Worm (Caenorhabditis elegans) whole organism, L2 larva: ENCODE measurements around the gene dnc-3.

Experiments
- C34F6.9 ChIP-seq: fragments of 150-350 bp; optimal IDR thresholded peaks from 2 replicates; lab custom pipeline; 2014; ENCODE audit warnings: missing biosample characterization, missing genetic modification characterization
- R02D3.7 ChIP-seq: fragments of 150-350 bp; optimal IDR thresholded peaks from 2 replicates; lab custom pipeline; 2014; ENCODE audit warnings: missing biosample characterization, missing genetic modification characterization
- ZK546.5 ChIP-seq: sonication (generic microtip); optimal IDR thresholded peaks from 2 replicates; lab custom pipeline; 2017; ENCODE audit warnings: missing biosample characterization, missing genetic modification characterization
- aly-2 ChIP-seq: fragments of 150-350 bp; optimal IDR thresholded peaks from 2 replicates; lab custom pipeline; 2014; ENCODE audit warnings: missing biosample characterization, missing genetic modification characterization
- ama-1 ChIP-seq: fragments of 150-350 bp; optimal IDR thresholded peaks from 2 replicates; lab custom pipeline; 2018; ENCODE audit warnings: inconsistent platforms
- crh-2 ChIP-seq: sonication (generic microtip); optimal IDR thresholded peaks from 2 replicates; lab custom pipeline; 2017; ENCODE audit warnings: missing biosample characterization, missing genetic modification characterization
- dmd-4 ChIP-seq: sonication (generic microtip); optimal IDR thresholded peaks from 2 replicates; lab custom pipeline; 2017; ENCODE audit warnings: missing biosample characterization, missing genetic modification characterization
- elt-1 ChIP-seq: fragments of 150-350 bp; optimal IDR thresholded peaks from 2 replicates; lab custom pipeline; 2014; ENCODE audit warnings: missing biosample characterization, missing genetic modification characterization
- elt-3 ChIP-seq: sonication (generic microtip); optimal IDR thresholded peaks from 2 replicates; lab custom pipeline; 2017; ENCODE audit warnings: missing biosample characterization, missing genetic modification characterization
- gmeb-1 ChIP-seq: fragments of 150-350 bp; optimal IDR thresholded peaks from 2 replicates; lab custom pipeline; 2014; ENCODE audit warnings: missing biosample characterization, missing genetic modification characterization
- lin-13 ChIP-seq: fragments of 150-350 bp; optimal IDR thresholded peaks from 2 replicates; lab custom pipeline; 2014; ENCODE audit warnings: missing biosample characterization, missing genetic modification reagents, missing genetic modification characterization
- lin-39 ChIP-seq: fragments of 150-350 bp; optimal IDR thresholded peaks from 2 replicates; lab custom pipeline; 2014; ENCODE audit warnings: missing biosample characterization, missing genetic modification reagents, missing genetic modification characterization
- lsy-2 ChIP-seq, 2 experiments: fragments of 150-350 bp in 1 of 2; sonication (generic microtip) in 1 of 2; optimal IDR thresholded peaks; 2 replicates each; lab custom pipeline; 2014 to 2017; ENCODE audit warnings: missing biosample characterization in 2 of 2, missing genetic modification characterization in 2 of 2
- mbf-1 ChIP-seq: sonication (generic microtip); optimal IDR thresholded peaks from 2 replicates; lab custom pipeline; 2017; ENCODE audit warnings: missing biosample characterization, missing genetic modification characterization
- mdl-1 ChIP-seq, 2 experiments: fragments of 150-350 bp in 1 of 2; sonication (generic microtip) in 1 of 2; optimal IDR thresholded peaks; 2 replicates each; lab custom pipeline; 2017; ENCODE audit warnings: missing biosample characterization in 2 of 2, missing genetic modification characterization in 2 of 2
- nhr-12 ChIP-seq: fragments of 150-350 bp; optimal IDR thresholded peaks from 2 replicates; lab custom pipeline; 2014; ENCODE audit warnings: missing biosample characterization, missing genetic modification characterization
- nhr-21 ChIP-seq: fragments of 150-350 bp; optimal IDR thresholded peaks from 2 replicates; lab custom pipeline; 2014; ENCODE audit warnings: missing biosample characterization, missing genetic modification characterization
- nhr-23 ChIP-seq: fragments of 150-350 bp; optimal IDR thresholded peaks from 2 replicates; lab custom pipeline; 2014; ENCODE audit warnings: missing biosample characterization, missing genetic modification reagents, missing genetic modification characterization
- nhr-237 ChIP-seq: fragments of 150-350 bp; optimal IDR thresholded peaks from 2 replicates; lab custom pipeline; 2014; ENCODE audit warnings: missing biosample characterization, missing genetic modification characterization
- nhr-6 ChIP-seq: fragments of 150-350 bp; optimal IDR thresholded peaks from 2 replicates; lab custom pipeline; 2014; ENCODE audit warnings: missing biosample characterization, missing genetic modification characterization
- nhr-77 ChIP-seq: fragments of 150-350 bp; optimal IDR thresholded peaks from 2 replicates; lab custom pipeline; 2014; ENCODE audit warnings: missing biosample characterization, missing genetic modification characterization
- peb-1 ChIP-seq: fragments of 150-350 bp; optimal IDR thresholded peaks from 2 replicates; lab custom pipeline; 2014; ENCODE audit warnings: missing biosample characterization, missing genetic modification characterization
- skn-1 ChIP-seq: sonication (generic microtip); optimal IDR thresholded peaks from 2 replicates; lab custom pipeline; 2017; ENCODE audit warnings: missing biosample characterization, missing genetic modification characterization
- sma-3 ChIP-seq: sonication (generic microtip); optimal IDR thresholded peaks from 2 replicates; lab custom pipeline; 2016; ENCODE audit warnings: missing genetic modification reagents, missing genetic modification characterization, missing compliant biosample characterization
- sma-9 ChIP-seq, 2 experiments: fragments of 150-350 bp in 1 of 2; sonication (generic microtip) in 1 of 2; optimal IDR thresholded peaks; 2 replicates each; lab custom pipeline; 2014 to 2016; ENCODE audit warnings: missing genetic modification characterization in 2 of 2, mild to moderate bottlenecking in 1 of 2, missing biosample characterization in 1 of 2, missing compliant biosample characterization in 1 of 2, missing genetic modification reagents in 1 of 2, moderate library complexity in 1 of 2
- unc-39 ChIP-seq: fragments of 150-350 bp; optimal IDR thresholded peaks from 2 replicates; lab custom pipeline; 2014; ENCODE audit warnings: missing biosample characterization, missing genetic modification characterization
- unc-55 ChIP-seq: fragments of 150-350 bp; sonication (generic microtip); optimal IDR thresholded peaks from 3 replicates; lab custom pipeline; 2014; ENCODE audit warnings: missing biosample characterization, missing genetic modification reagents, missing genetic modification characterization
- unc-62 ChIP-seq: fragments of 150-350 bp; optimal IDR thresholded peaks from 2 replicates; lab custom pipeline; 2014; ENCODE audit warnings: missing biosample characterization, missing genetic modification reagents, missing genetic modification characterization
- zag-1 ChIP-seq: fragments of 150-350 bp; optimal IDR thresholded peaks from 2 replicates; lab custom pipeline; 2014; ENCODE audit warnings: missing biosample characterization, missing genetic modification characterization
- ztf-11 ChIP-seq: sonication (generic microtip); optimal IDR thresholded peaks from 2 replicates; lab custom pipeline; 2017; ENCODE audit warnings: missing biosample characterization, missing genetic modification characterization
- ztf-4 ChIP-seq: fragments of 150-350 bp; optimal IDR thresholded peaks from 2 replicates; lab custom pipeline; 2014; ENCODE audit warnings: missing biosample characterization, missing genetic modification characterization

Gene dnc-3

DNA sequence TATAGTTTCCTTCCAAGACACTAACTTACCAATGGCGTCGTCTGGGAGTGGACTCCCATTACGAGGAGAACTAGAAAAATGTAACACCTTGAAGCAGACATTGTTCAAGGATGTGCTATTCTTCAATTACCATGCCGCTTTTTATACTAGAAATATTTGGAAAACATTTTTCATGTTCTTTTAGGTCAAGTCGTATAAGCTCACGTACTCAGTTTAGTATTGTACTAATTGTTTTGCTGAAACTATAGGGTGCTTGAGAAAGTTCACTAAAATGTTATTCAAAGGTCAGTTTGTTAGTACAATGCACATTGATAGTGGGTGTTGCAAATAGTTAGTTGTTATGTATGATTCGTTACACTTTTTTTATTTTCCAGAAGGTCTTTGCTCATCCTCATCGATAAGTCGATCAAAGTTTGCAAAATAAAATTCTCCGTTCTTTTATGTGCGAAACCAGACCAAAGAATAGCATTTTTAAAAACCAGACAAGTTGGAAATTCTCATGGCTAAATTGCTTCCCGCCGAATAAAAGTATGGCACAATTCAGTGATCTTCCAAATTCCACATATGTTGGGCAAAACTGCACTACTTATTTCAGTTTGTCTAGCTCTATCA, 17.5 kb downstream of the dnc-3 start, which contains the start of the genes clec-128 and clec-129:
TSS of gene clec-128 (minus strand) at position 101 of the 612 bp plus-strand sequence.
TSS of gene clec-129 (plus strand) at position 562 of the 612 bp plus-strand sequence.
- TF ChIP-seq crh-2 (tag; lab: Kevin White, UChicago) (no peak), zag-1 (tag; lab: Kevin White, UChicago) (no peak), skn-1 (no peak), aly-2 (tag; lab: Kevin White, UChicago) (no peak), sma-3 (GFP tag; lab: Kevin White, UChicago) (no peak), nhr-12 (tag; lab: Kevin White, UChicago) (no peak), mdl-1 (tag; optimal IDR thresholded peaks at IDR 0.05; lab: Kevin White, UChicago) (no peak), nhr-21 (tag; lab: Kevin White, UChicago) (no peak), lin-13 (no peak)

DNA sequence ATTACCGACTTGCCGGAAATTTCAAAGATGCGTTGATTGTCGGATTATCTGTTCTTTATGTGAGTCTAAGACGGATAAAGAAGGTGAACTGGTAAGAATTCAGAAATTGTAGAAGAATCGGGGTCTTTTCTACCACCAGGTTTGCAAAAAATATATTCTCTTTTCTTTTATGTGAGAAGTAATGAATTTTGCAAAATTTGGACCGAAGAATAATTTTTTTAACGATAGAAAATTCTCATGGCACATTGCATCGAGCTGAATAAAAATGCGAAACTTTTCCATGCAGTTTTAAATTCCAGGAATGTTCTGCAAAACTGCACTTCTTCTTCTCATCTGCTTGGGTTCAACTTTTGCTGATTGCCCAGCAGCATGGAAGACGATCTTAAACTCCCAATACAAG, 19.7 kb downstream of the dnc-3 start, which contains the start of gene clec-130:
TSS of gene clec-130 (plus strand) at position 301 of the 400 bp plus-strand sequence.
- no peak for TF ChIP-seq C34F6.9 (tag; lab: Kevin White, UChicago)

DNA sequence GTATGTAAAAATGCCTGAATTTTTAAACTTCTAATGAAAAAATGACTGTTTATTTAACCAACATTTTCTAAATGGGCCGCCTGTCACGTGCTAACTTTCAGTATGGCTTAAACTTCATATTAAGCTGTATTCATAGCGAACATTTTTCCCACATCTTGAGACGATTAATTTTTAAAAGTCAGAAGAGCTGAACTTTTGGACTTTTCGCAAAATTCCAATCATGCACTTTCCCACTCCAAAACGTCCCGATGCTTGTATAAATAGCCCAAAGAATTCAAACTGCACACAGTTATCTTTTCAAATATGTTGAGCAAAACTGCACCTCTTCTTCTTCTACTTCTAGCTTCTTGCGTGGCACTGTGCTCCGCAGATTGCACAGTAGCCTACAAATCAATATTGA, 23.2 kb downstream of the dnc-3 start, which contains the start of gene clec-132:
TSS of gene clec-132 (plus strand) at position 301 of the 400 bp plus-strand sequence.
- TF ChIP-seq skn-1 (no peak), ztf-4 (tag; lab: Kevin White, UChicago) (no peak), peb-1 (tag; lab: Kevin White, UChicago) (no peak), nhr-77 (tag; lab: Kevin White, UChicago) (no peak)

DNA sequence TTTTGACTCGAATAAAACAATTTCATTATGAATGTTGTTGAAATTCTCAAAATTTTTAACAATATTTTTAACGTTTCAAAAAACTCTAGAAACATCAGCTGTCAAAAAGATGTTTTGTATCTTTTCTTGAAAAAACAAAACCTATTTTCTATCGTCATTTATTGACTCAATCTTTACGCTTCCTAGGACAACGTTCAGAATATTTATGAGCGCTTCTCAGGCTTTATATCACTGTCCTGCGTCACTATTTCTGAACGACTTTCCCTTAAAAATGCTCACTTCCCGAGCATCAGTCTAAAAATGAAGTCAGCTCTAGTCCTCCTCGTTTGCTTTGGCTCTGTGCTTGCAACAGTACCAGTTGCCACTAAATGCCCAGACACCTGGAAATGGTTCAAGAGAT, 24.6 kb downstream of the dnc-3 start, which contains the start of gene clec-133:
TSS of gene clec-133 (plus strand) at position 301 of the 400 bp plus-strand sequence.
- TF ChIP-seq dmd-4 (tag; lab: Kevin White, UChicago) (no peak), ztf-11 (tag; lab: Kevin White, UChicago) (no peak), lsy-2 (tag; optimal IDR thresholded peaks at IDR 0.05; lab: Kevin White, UChicago) (no peak), nhr-12 (tag; lab: Kevin White, UChicago) (no peak), unc-39 (tag; lab: Kevin White, UChicago) (no peak), elt-1 (tag; lab: Kevin White, UChicago) (no peak), nhr-77 (tag; lab: Kevin White, UChicago) (no peak), nhr-237 (tag; lab: Kevin White, UChicago) (no peak), nhr-21 (tag; lab: Kevin White, UChicago) (no peak), gmeb-1 (tag; lab: Kevin White, UChicago) (no peak), R02D3.7 (tag; lab: Kevin White, UChicago) (no peak), lin-39 (tag; lab: Kevin White, UChicago) (no peak), lin-13 (no peak), nhr-23 (tag; lab: Kevin White, UChicago) (no peak), zag-1 (tag; lab: Kevin White, UChicago) (no peak), sma-9 (GFP tag; optimal IDR thresholded peaks at IDR 0.05; lab: Kevin White, UChicago) (no peak), sma-9 (tag; optimal IDR thresholded peaks at IDR 0.05; lab: Kevin White, UChicago) (no peak), unc-62 (no peak), mbf-1 (tag; lab: Kevin White, UChicago) (no peak)
- TF ChIP-seq, all 48 proteins: peak for 0

DNA sequence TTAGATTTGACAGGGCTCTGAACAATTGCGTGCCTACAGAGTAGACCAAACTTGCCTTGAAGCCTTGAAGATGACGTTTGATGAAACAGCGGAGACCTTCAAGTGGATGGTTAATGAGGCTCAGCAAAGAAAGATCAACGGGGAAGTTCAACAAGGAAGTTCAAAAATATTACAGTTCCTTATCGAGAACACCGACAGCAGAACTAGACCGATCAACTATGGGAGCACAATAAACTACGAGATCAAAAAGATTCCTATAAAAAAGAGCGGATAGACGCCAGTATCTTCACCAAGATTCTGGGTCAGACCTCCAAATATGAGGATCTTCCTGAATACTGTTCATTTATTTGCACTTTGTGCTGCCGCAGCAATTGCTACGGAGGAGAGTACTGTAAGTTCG, 26.2 kb downstream of the dnc-3 start, which contains the start of gene clec-134:
TSS of gene clec-134 (plus strand) at position 301 of the 400 bp plus-strand sequence.
- TF ChIP-seq nhr-21 (tag; lab: Kevin White, UChicago) (no peak), skn-1 (no peak), sma-3 (GFP tag; lab: Kevin White, UChicago) (no peak), nhr-77 (tag; lab: Kevin White, UChicago) (no peak), mbf-1 (tag; lab: Kevin White, UChicago) (no peak), R02D3.7 (tag; lab: Kevin White, UChicago) (no peak), nhr-6 (tag; lab: Kevin White, UChicago) (no peak), unc-55 (GFP tag; lab: Kevin White, UChicago) (no peak), ZK546.5 (tag; lab: Kevin White, UChicago) (no peak), ztf-11 (tag; lab: Kevin White, UChicago) (no peak), unc-39 (tag; lab: Kevin White, UChicago) (no peak), sma-9 (GFP tag; optimal IDR thresholded peaks at IDR 0.05; lab: Kevin White, UChicago) (no peak), sma-9 (tag; optimal IDR thresholded peaks at IDR 0.05; lab: Kevin White, UChicago) (no peak), ama-1 (no peak), aly-2 (tag; lab: Kevin White, UChicago) (no peak), elt-3 (no peak), lin-39 (tag; lab: Kevin White, UChicago) (no peak)
